Worm (Caenorhabditis elegans) whole organism, early embryonic: Measurements from ENCODE around the gene rpl-38.
A peak's percentile ranks its signal among the peaks of the same experiment; 100 is the strongest.

Source experiments
- B0310.2 ChIP-seq: sonication (generic microtip); optimal IDR thresholded peaks from 2 replicates; lab custom pipeline; 2016; ENCODE audit warnings: mild to moderate bottlenecking, missing genetic modification characterization, missing compliant biosample characterization
- F13C5.2 ChIP-seq: sonication (generic microtip); optimal IDR thresholded peaks from 2 replicates; lab custom pipeline; 2017; ENCODE audit warnings: mild to moderate bottlenecking, missing genetic modification characterization, inconsistent platforms, missing compliant biosample characterization
- aly-1 ChIP-seq: sonication (generic microtip); optimal IDR thresholded peaks from 2 replicates; lab custom pipeline; 2016; ENCODE audit warnings: missing genetic modification characterization, missing compliant biosample characterization
- ama-1 ChIP-seq: fragments of 150-350 bp; optimal IDR thresholded peaks from 2 replicates; lab custom pipeline; 2014
- ceh-13 ChIP-seq: fragments of 200-800 bp; sonication (Bioruptor generic); optimal IDR thresholded peaks from 2 replicates; lab custom pipeline; 2018; ENCODE audit warnings: mild to moderate bottlenecking, missing genetic modification characterization, missing compliant biosample characterization
- ceh-36 ChIP-seq: sonication (generic microtip); optimal IDR thresholded peaks from 2 replicates; lab custom pipeline; 2016; ENCODE audit warnings: missing genetic modification characterization, inconsistent platforms, missing compliant biosample characterization
- ets-7 ChIP-seq: sonication (generic microtip); optimal IDR thresholded peaks from 2 replicates; lab custom pipeline; 2016; ENCODE audit warnings: missing genotype, missing genetic modification characterization, missing compliant biosample characterization
- flt-1 ChIP-seq: fragments of 200-800 bp; sonication (Bioruptor generic); IDR thresholded peaks from 2 replicates; pipeline ENCODE4 v1.3.6; 2022; ENCODE audit warnings: missing genetic modification characterization, missing compliant biosample characterization
- hmbx-1 ChIP-seq: sonication (generic microtip); optimal IDR thresholded peaks from 2 replicates; lab custom pipeline; 2016; ENCODE audit warnings: mild to moderate bottlenecking, missing genetic modification characterization, missing compliant biosample characterization
- hmg-4 ChIP-seq: fragments of 200-800 bp; sonication (Bioruptor generic); optimal IDR thresholded peaks from 2 replicates; lab custom pipeline; 2018; ENCODE audit warnings: mild to moderate bottlenecking, missing genetic modification characterization, missing compliant biosample characterization
- hnd-1 ChIP-seq: sonication (generic microtip); optimal IDR thresholded peaks from 2 replicates; lab custom pipeline; 2016; ENCODE audit warnings: missing genetic modification characterization, missing compliant biosample characterization
- pes-1 ChIP-seq: fragments of 200-800 bp; sonication (Bioruptor generic); IDR thresholded peaks from 2 replicates; pipeline ENCODE4 v1.3.6; 2022; ENCODE audit warnings: missing genetic modification reagents, missing genetic modification characterization, missing compliant biosample characterization
- scrt-1 ChIP-seq: fragments of 200-800 bp; sonication (Bioruptor generic); IDR thresholded peaks from 2 replicates; pipeline ENCODE4 v1.3.6; 2022; ENCODE audit warnings: missing genetic modification characterization, missing compliant biosample characterization
- sea-1 ChIP-seq: fragments of 200-800 bp; sonication (Bioruptor generic); conservative IDR thresholded peaks from 2 replicates; pipeline ENCODE4 v1.3.6; 2022; ENCODE audit warnings: missing genetic modification characterization, missing compliant biosample characterization
- tbx-11 ChIP-seq: fragments of 200-800 bp; sonication (Bioruptor generic); IDR thresholded peaks from 2 replicates; pipeline ENCODE4 v1.3.6; 2022; ENCODE audit warnings: missing genetic modification characterization, missing compliant biosample characterization
- tbx-37 ChIP-seq: fragments of 200-800 bp; sonication (Bioruptor generic); conservative IDR thresholded peaks from 2 replicates; pipeline ENCODE4 v1.3.6; 2022; ENCODE audit warnings: missing genetic modification reagents, missing genetic modification characterization, missing compliant biosample characterization
- tra-4 ChIP-seq: sonication (generic microtip); optimal IDR thresholded peaks from 2 replicates; lab custom pipeline; 2017; ENCODE audit warnings: missing genetic modification characterization, missing compliant biosample characterization

The rpl-38 gene

DNA sequence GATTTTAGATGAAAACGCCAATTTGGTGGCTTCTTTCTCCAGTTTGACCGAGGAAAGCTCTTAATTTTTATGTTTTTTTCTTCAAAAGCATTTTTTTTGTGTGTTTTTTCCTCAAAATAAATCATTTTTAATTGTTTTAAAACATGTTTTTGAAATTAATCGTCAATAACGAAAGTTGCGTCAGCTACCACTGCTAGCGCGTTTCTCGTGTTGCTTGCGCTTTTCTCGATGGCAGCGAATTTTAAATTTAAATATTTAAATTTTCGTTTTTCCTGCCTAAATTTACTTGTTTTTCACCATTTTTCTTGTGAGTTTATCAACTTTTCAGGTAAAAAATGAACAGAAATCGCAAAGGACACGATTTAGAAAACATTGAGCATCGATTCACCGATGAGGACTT is 26.0 kb downstream of the rpl-38 start, which contains the start of gene prde-1:
prde-1 (plus strand) TSS at position 322 of the 400 bp plus-strand sequence.
- TF ChIP-seq flt-1 (GFP tag; lab: Robert Waterston, UW) (no peak), B0310.2 (tag; lab: Kevin White, UChicago) (no peak), ets-7 (tag; lab: Kevin White, UChicago) (no peak), ceh-36 (tag; lab: Kevin White, UChicago) (no peak), ama-1 (lab: Kevin White, UChicago) (no peak), F13C5.2 (tag; lab: Kevin White, UChicago) (no peak), aly-1 (no peak), pes-1 (GFP tag; lab: Robert Waterston, UW) (no peak), tbx-37 (GFP tag; lab: Robert Waterston, UW) (no peak)

DNA sequence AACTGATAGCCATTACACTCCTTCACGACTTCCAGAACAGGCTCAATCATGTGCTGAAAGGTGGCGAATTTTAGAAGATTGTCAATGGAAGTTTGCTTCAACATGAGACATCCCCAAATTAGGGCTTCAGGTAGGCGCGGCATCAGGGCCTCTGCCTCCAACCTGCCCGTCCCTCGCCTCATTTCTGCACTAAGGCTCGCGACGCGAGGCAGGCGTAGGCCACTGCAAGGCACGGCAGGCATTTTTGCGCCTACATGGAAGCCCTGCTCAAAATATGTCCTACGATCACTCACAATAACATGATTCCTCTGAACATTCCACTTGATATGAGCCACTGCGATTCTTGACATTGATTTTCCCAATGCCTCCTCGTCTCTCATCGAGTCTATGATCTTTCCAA is 31.3 kb downstream of the rpl-38 start:
- TF ChIP-seq hnd-1 (tag; lab: Kevin White, UChicago), result no peak
- TF ChIP-seq hmg-4, result no peak
- no peak for TF ChIP-seq pes-1 (GFP tag; lab: Robert Waterston, UW)
- no peak for TF ChIP-seq sea-1 (GFP tag; lab: Robert Waterston, UW)
- no peak for TF ChIP-seq tbx-37 (GFP tag; lab: Robert Waterston, UW)
- TF ChIP-seq ceh-36 (tag; lab: Kevin White, UChicago), result no peak
- no peak for TF ChIP-seq aly-1
- no peak for TF ChIP-seq tra-4

DNA sequence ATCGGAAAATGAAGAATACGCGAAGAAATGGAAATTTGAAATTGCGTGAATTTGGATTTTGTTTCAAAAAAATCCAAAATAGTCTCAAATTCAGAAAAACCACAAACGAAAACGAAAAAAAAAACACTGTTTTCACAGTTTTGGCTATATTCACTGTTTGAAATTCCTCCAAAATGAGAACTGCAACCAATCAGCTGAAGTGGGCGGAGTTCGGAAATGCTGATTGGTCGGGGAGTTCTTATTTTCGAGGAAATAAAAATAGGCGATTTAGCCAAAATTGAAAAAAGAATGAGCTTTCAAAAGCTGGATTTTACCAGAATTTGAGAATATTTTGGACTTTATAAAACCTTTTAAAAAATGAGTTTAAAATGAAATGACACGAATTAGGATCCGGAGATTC is 32.9 kb downstream of the rpl-38 start, which contains the start of gene glb-14:
glb-14 (minus strand) TSS at position 97 of the 400 bp plus-strand sequence.
- no peak for TF ChIP-seq aly-1
- no peak for TF ChIP-seq pes-1 (GFP tag; lab: Robert Waterston, UW)
- TF ChIP-seq ets-7 (tag; lab: Kevin White, UChicago), result no peak
- TF ChIP-seq tra-4, result no peak
- TF ChIP-seq F13C5.2 (tag; lab: Kevin White, UChicago), result no peak
- TF ChIP-seq flt-1 (GFP tag; lab: Robert Waterston, UW), result no peak
- TF ChIP-seq tbx-37 (GFP tag; lab: Robert Waterston, UW), result no peak
- no peak for TF ChIP-seq ceh-36 (tag; lab: Kevin White, UChicago)
- TF ChIP-seq hmbx-1 (tag; lab: Kevin White, UChicago), result no peak
- TF ChIP-seq B0310.2 (tag; lab: Kevin White, UChicago), result no peak
- no peak for TF ChIP-seq sea-1 (GFP tag; lab: Robert Waterston, UW)
- no peak for TF ChIP-seq hnd-1 (tag; lab: Kevin White, UChicago)
- TF ChIP-seq ama-1 (lab: Kevin White, UChicago), result no peak
- TF ChIP-seq hmg-4, result no peak
- no peak for TF ChIP-seq tbx-11 (GFP tag; lab: Robert Waterston, UW)
- no peak for TF ChIP-seq ceh-13

DNA sequence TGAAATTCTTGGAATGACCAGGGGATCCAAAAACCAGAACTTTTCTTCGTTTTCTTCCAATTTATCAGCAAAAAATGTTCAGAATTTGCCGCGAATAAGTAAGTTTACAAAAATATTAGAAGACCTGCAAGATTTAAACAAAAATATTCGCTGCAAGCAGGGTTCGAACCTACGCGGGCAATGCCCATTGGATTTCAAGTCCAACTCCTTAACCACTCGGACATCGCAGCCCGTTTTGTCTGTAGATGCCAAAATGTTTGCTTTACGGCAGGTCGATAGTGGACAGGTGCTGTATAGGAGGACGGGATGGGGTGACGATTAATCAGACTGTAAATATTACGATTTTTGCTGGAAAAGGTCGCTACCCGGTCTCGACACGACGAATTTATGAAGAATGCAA is 35.8 kb downstream of the rpl-38 start:
- TF ChIP-seq sea-1 (GFP tag; lab: Robert Waterston, UW) (no peak), flt-1 (GFP tag; lab: Robert Waterston, UW) (0 out of 2 replicates have a peak, but pooled peaks have one; percentile 34), ets-7 (tag; lab: Kevin White, UChicago) (no peak), tra-4 (no peak), ceh-13 (no peak), pes-1 (GFP tag; lab: Robert Waterston, UW) (peak; percentile 65; the same call in 1 of the 2 replicates), ceh-36 (tag; lab: Kevin White, UChicago) (no peak), scrt-1 (GFP tag; lab: Robert Waterston, UW) (peak; percentile 36; the same call in 1 of the 2 replicates), aly-1 (no peak), F13C5.2 (tag; lab: Kevin White, UChicago) (no peak), tbx-11 (GFP tag; lab: Robert Waterston, UW) (peak; percentile 46; the same call in 1 of the 2 replicates), hmbx-1 (tag; lab: Kevin White, UChicago) (no peak), tbx-37 (GFP tag; lab: Robert Waterston, UW) (no peak), ama-1 (lab: Kevin White, UChicago) (no peak), hmg-4 (no peak), B0310.2 (tag; lab: Kevin White, UChicago) (no peak), hnd-1 (tag; lab: Kevin White, UChicago) (no peak)

DNA sequence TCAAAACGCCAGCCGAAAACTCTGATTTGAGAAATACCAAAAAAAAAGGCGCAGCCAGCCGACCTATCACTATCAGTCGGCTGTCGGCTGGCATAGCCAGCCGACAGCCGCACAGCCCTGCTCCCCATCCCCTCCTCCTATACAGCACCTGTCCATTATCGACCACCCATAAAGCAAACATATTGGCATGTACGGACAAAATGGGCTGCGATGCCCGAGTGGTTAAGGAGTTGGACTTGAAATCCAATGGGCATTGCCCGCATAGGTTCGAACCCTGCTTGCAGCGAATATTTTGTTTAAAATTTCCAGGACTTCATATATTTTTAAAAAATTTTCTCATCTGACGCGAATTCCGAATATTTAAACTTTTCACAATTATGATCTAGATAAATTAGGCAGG is 38.4 kb downstream of the rpl-38 start:
- TF ChIP-seq tbx-11 (GFP tag; lab: Robert Waterston, UW) (no peak), pes-1 (GFP tag; lab: Robert Waterston, UW) (0 out of 2 replicates have a peak, but pooled peaks have one; percentile 48), ceh-13 (no peak), flt-1 (GFP tag; lab: Robert Waterston, UW) (peak; percentile 11; the same call in 1 of the 2 replicates), ceh-36 (tag; lab: Kevin White, UChicago) (peak; percentile 2)

DNA sequence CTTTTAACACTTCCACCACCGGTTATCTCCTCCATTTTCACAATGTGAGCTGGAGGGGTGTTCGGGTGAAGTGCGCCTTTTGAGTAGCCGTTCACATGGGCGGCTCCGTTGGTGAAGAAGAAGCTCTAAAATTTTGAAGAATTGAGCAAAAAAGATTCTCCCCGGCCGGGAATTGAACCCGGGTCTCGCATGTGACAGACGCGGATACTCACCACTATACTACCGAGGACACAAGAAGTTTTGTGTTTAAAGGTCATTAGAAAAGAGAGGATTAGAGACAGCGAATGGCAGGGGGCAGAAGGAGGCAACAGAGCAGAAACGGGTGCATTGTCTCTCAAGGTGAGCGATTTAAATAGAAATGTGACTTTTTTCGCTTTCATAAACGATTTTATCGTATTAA is 39.7 kb downstream of the rpl-38 start:
- TF ChIP-seq tra-4 (peak; percentile 71), ama-1 (lab: Kevin White, UChicago) (no peak), scrt-1 (GFP tag; lab: Robert Waterston, UW) (peak; percentile 92), ceh-36 (tag; lab: Kevin White, UChicago) (peak; percentile 95), ceh-13 (peak; percentile 77), ets-7 (tag; lab: Kevin White, UChicago) (peak; percentile 57), hmg-4 (peak; percentile 92), aly-1 (peak; percentile 86), pes-1 (GFP tag; lab: Robert Waterston, UW) (peak; percentile 92), sea-1 (GFP tag; lab: Robert Waterston, UW) (peak; percentile 89), B0310.2 (tag; lab: Kevin White, UChicago) (peak; percentile 82), tbx-37 (GFP tag; lab: Robert Waterston, UW) (peak; percentile 92), hmbx-1 (tag; lab: Kevin White, UChicago) (peak; percentile 59), F13C5.2 (tag; lab: Kevin White, UChicago) (peak; percentile 91), flt-1 (GFP tag; lab: Robert Waterston, UW) (peak; percentile 92), tbx-11 (GFP tag; lab: Robert Waterston, UW) (peak; percentile 89), hnd-1 (tag; lab: Kevin White, UChicago) (peak; percentile 80)

DNA sequence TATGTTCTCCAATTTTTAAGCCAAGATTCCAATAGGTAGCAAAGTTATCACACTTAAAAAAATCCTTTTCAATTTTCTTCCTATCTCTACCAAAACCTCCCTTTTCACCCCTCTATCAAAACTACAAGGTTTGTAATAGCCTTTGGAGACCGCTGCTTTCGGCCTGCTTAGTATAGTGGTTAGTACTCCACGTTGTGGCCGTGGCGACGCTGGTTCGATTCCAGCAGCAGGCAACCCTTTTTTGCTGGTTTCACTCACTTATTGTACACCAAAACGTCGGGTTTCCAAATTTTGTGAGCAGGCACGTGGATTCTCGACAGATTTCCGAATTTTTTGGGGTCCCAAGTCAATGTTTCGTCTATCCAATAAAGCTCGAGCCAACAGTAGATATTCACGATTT is 41.9 kb downstream of the rpl-38 start:
- TF ChIP-seq hnd-1 (tag; lab: Kevin White, UChicago) (peak; percentile 41), flt-1 (GFP tag; lab: Robert Waterston, UW) (peak; percentile 65), ceh-13 (peak; percentile 17), ceh-36 (tag; lab: Kevin White, UChicago) (peak; percentile 46), tbx-37 (GFP tag; lab: Robert Waterston, UW) (peak; percentile 45; the same call in 1 of the 2 replicates), hmbx-1 (tag; lab: Kevin White, UChicago) (no peak), F13C5.2 (tag; lab: Kevin White, UChicago) (peak; percentile 15), tra-4 (no peak), pes-1 (GFP tag; lab: Robert Waterston, UW) (peak; percentile 76), scrt-1 (GFP tag; lab: Robert Waterston, UW) (0 out of 2 replicates have a peak, but pooled peaks have one; percentile 39), ets-7 (tag; lab: Kevin White, UChicago) (no peak), hmg-4 (peak; percentile 35), tbx-11 (GFP tag; lab: Robert Waterston, UW) (peak; percentile 67)
